Worm (Caenorhabditis elegans): ENCODE measurements around the gene cmtr-1.

ce11 chrII:15015669-15016068 lies 10.2 kb upstream of the cmtr-1 start:
- TF ChIP-seq lin-15B (tag; optimal IDR thresholded peaks at IDR 0.05) (no peak), ceh-28 (tag; optimal IDR thresholded peaks at IDR 0.05) (no peak)

All from whole organism, L3 larva.